Worm (Caenorhabditis elegans): Measurements from ENCODE around the gene C42C1.3.

- TF ChIP-seq ref-1 (GFP tag; conservative IDR thresholded peaks at IDR 0.05) (no peak), med-1 (GFP tag; optimal IDR thresholded peaks at IDR 0.05; ENCODE audit: insufficient read depth) (no peak), klf-2 (GFP tag; conservative IDR thresholded peaks at IDR 0.05) (no peak), flt-1 (GFP tag; IDR thresholded peaks at IDR 0.05) (no peak), T22C8.4 (GFP tag; IDR thresholded peaks at IDR 0.05) (no peak), tab-1 (GFP tag; IDR thresholded peaks at IDR 0.05) (no peak), cog-1 (tag; optimal IDR thresholded peaks at IDR 0.05) (no peak), ztf-23 (GFP tag; IDR thresholded peaks at IDR 0.05) (no peak), ztf-29 (GFP tag; IDR thresholded peaks at IDR 0.05) (no peak)
Observed at ce11 chrIV:12236011-12236410, 34.3 kb downstream of the C42C1.3 start, which contains the start of gene sre-16.

Measured in whole organism, midembryonic.